Fruit fly (Drosophila melanogaster) whole organism, prepupa: ENCODE data around the gene Grd.
"Not testable (repeated sequence)": the region's sequence is repeated elsewhere in the genome, so short reads cannot be mapped to it uniquely, and the experiment has no call there.

Experiments used
- CG10631 ChIP-seq: fragments of 200-800 bp; sonication (Bioruptor generic); optimal IDR thresholded peaks from 2 replicates; lab custom pipeline; 2016; ENCODE audit warnings: missing biosample characterization, missing genetic modification characterization
- CG10669 ChIP-seq: fragments of 200-800 bp; sonication (Bioruptor generic); optimal IDR thresholded peaks from 3 replicates; lab custom pipeline; 2018; ENCODE audit warnings: missing biosample characterization, mild to moderate bottlenecking, missing genetic modification characterization, moderate library complexity
- CG11294 ChIP-seq: fragments of 200-800 bp; sonication (Bioruptor generic); IDR thresholded peaks from 2 replicates; pipeline ENCODE4 v1.3.6; 2022; ENCODE audit warnings: missing biosample characterization, missing genetic modification characterization
- CG11762 ChIP-seq: fragments of 200-800 bp; sonication (Bioruptor generic); optimal IDR thresholded peaks from 3 replicates; lab custom pipeline; 2016; ENCODE audit warnings: missing biosample characterization, missing genetic modification characterization; ENCODE audit not compliant: insufficient read depth
- CG11902 ChIP-seq: fragments of 200-800 bp; sonication (Bioruptor generic); optimal IDR thresholded peaks from 3 replicates; lab custom pipeline; 2016; ENCODE audit warnings: missing biosample characterization, missing genetic modification characterization
- CG15336 ChIP-seq: fragments of 200-800 bp; sonication (Bioruptor generic); IDR thresholded peaks from 2 replicates; pipeline ENCODE4 v1.3.6; 2022; ENCODE audit warnings: missing biosample characterization, missing genetic modification characterization
- CG1621 ChIP-seq: fragments of 200-800 bp; sonication (Bioruptor generic); optimal IDR thresholded peaks from 3 replicates; lab custom pipeline; 2018; ENCODE audit warnings: missing biosample characterization, mild to moderate bottlenecking, missing genetic modification characterization
- CG16779 ChIP-seq: fragments of 200-800 bp; sonication (Bioruptor generic); optimal IDR thresholded peaks from 3 replicates; lab custom pipeline; 2017; ENCODE audit warnings: missing biosample characterization, mild to moderate bottlenecking, missing genetic modification characterization
- CG3032 ChIP-seq: fragments of 200-800 bp; optimal IDR thresholded peaks from 2 replicates; lab custom pipeline; 2019; ENCODE audit warnings: missing biosample characterization, mild to moderate bottlenecking, missing genetic modification characterization, moderate library complexity
- CG6163 ChIP-seq: fragments of 200-800 bp; sonication (Bioruptor generic); IDR thresholded peaks from 3 replicates; pipeline ENCODE4 v1.3.6; 2022; ENCODE audit warnings: missing biosample characterization, missing genetic modification characterization
- CG6276 ChIP-seq: fragments of 200-800 bp; sonication (Bioruptor generic); optimal IDR thresholded peaks from 2 replicates; lab custom pipeline; 2017; ENCODE audit warnings: missing biosample characterization, mild to moderate bottlenecking, missing genetic modification characterization
- CG6792 ChIP-seq: fragments of 200-800 bp; sonication (Bioruptor generic); optimal IDR thresholded peaks from 3 replicates; lab custom pipeline; 2016; ENCODE audit warnings: missing biosample characterization, missing genetic modification characterization
- CG6808 ChIP-seq: fragments of 200-800 bp; sonication (Bioruptor generic); optimal IDR thresholded peaks from 3 replicates; lab custom pipeline; 2017; ENCODE audit warnings: missing biosample characterization, missing genetic modification characterization, mild to moderate bottlenecking, moderate library complexity, missing genetic modification reagents
- CG6854 ChIP-seq: fragments of 200-800 bp; sonication (Bioruptor generic); optimal IDR thresholded peaks from 2 replicates; lab custom pipeline; 2017; ENCODE audit warnings: missing biosample characterization, mild to moderate bottlenecking, missing genetic modification characterization
- CG7368 ChIP-seq: fragments of 200-800 bp; sonication (Bioruptor generic); optimal IDR thresholded peaks from 3 replicates; lab custom pipeline; 2016; ENCODE audit warnings: missing biosample characterization, missing genetic modification characterization
- CG8119 ChIP-seq: fragments of 200-800 bp; sonication (Bioruptor generic); IDR thresholded peaks from 3 replicates; pipeline ENCODE4 v1.3.6; 2022; ENCODE audit warnings: missing biosample characterization, missing genetic modification characterization
- CG8319 ChIP-seq: fragments of 200-800 bp; sonication (Bioruptor generic); optimal IDR thresholded peaks from 3 replicates; lab custom pipeline; 2016; ENCODE audit warnings: missing biosample characterization, missing genetic modification characterization
- CG9139 ChIP-seq: fragments of 200-800 bp; sonication (Bioruptor generic); optimal IDR thresholded peaks from 3 replicates; lab custom pipeline; 2017; ENCODE audit warnings: missing biosample characterization, mild to moderate bottlenecking, missing genetic modification characterization
- Eip75B ChIP-seq: fragments of 200-800 bp; sonication (Bioruptor generic); optimal IDR thresholded peaks from 3 replicates; lab custom pipeline; 2016; ENCODE audit warnings: missing biosample characterization, missing genetic modification characterization
- Eip78C ChIP-seq: fragments of 200-800 bp; sonication (Bioruptor generic); peaks from one replicate; lab custom pipeline; 2016; ENCODE audit warnings: missing biosample characterization, missing genetic modification characterization
- Eip93F ChIP-seq: fragments of 200-800 bp; sonication (Bioruptor generic); optimal IDR thresholded peaks from 2 replicates; lab custom pipeline; 2016; ENCODE audit warnings: missing biosample characterization, mild to moderate bottlenecking, missing genetic modification characterization
- Ets21C ChIP-seq: fragments of 200-800 bp; sonication (Bioruptor generic); optimal IDR thresholded peaks from 3 replicates; lab custom pipeline; 2016; ENCODE audit warnings: missing biosample characterization, missing genetic modification characterization
- Gug ChIP-seq: fragments of 200-800 bp; sonication (Bioruptor generic); IDR thresholded peaks from 2 replicates; pipeline ENCODE4 v1.3.6; 2022; ENCODE audit warnings: missing biosample characterization, missing genetic modification characterization
- Hr39 ChIP-seq: fragments of 200-800 bp; sonication (Bioruptor generic); optimal IDR thresholded peaks from 2 replicates; lab custom pipeline; 2016; ENCODE audit warnings: missing biosample characterization, missing genetic modification characterization
- Met ChIP-seq: fragments of 200-800 bp; sonication (Bioruptor generic); optimal IDR thresholded peaks from 3 replicates; lab custom pipeline; 2016; ENCODE audit warnings: missing biosample characterization, missing genetic modification characterization
- Smox ChIP-seq: fragments of 200-800 bp; sonication (Bioruptor generic); optimal IDR thresholded peaks from 3 replicates; lab custom pipeline; 2016; ENCODE audit warnings: missing biosample characterization, missing genetic modification characterization
- Sox102F ChIP-seq: fragments of 200-800 bp; sonication (Bioruptor generic); optimal IDR thresholded peaks from 2 replicates; lab custom pipeline; 2016; ENCODE audit warnings: missing biosample characterization, mild to moderate bottlenecking, missing genetic modification characterization
- Sox14 ChIP-seq: fragments of 200-800 bp; sonication (Bioruptor generic); optimal IDR thresholded peaks from 3 replicates; lab custom pipeline; 2016; ENCODE audit warnings: missing biosample characterization, missing genetic modification characterization
- achi ChIP-seq: fragments of 200-800 bp; sonication (Bioruptor generic); optimal IDR thresholded peaks from 3 replicates; lab custom pipeline; 2016; ENCODE audit warnings: missing biosample characterization, missing genetic modification characterization
- acj6 ChIP-seq: fragments of 200-800 bp; sonication (Bioruptor generic); optimal IDR thresholded peaks from 3 replicates; lab custom pipeline; 2016; ENCODE audit warnings: missing biosample characterization, missing genetic modification characterization
- dac ChIP-seq: fragments of 200-800 bp; sonication (Bioruptor generic); optimal IDR thresholded peaks from 2 replicates; lab custom pipeline; 2017; ENCODE audit warnings: missing biosample characterization, mild to moderate bottlenecking, missing genetic modification characterization
- dsx ChIP-seq: fragments of 200-800 bp; optimal IDR thresholded peaks from 3 replicates; lab custom pipeline; 2019; ENCODE audit warnings: missing biosample characterization, mild to moderate bottlenecking, missing genetic modification characterization, moderate library complexity; ENCODE audit not compliant: poor library complexity, severe bottlenecking
- eg ChIP-seq: fragments of 200-800 bp; sonication (Bioruptor generic); IDR thresholded peaks from 3 replicates; pipeline ENCODE4 v1.3.6; 2022; ENCODE audit warnings: missing biosample characterization, missing genetic modification characterization
- fd59A ChIP-seq: fragments of 200-800 bp; sonication (Bioruptor generic); optimal IDR thresholded peaks from 2 replicates; lab custom pipeline; 2017; ENCODE audit warnings: missing biosample characterization, mild to moderate bottlenecking, missing genetic modification characterization, missing genetic modification reagents
- fd85E ChIP-seq: fragments of 200-800 bp; sonication (Bioruptor generic); optimal IDR thresholded peaks from 3 replicates; lab custom pipeline; 2016; ENCODE audit warnings: missing biosample characterization, missing genetic modification characterization
- fkh ChIP-seq: fragments of 200-800 bp; sonication (Bioruptor generic); optimal IDR thresholded peaks from 3 replicates; lab custom pipeline; 2017; ENCODE audit warnings: missing biosample characterization, mild to moderate bottlenecking, missing genetic modification characterization, moderate library complexity
- lz ChIP-seq: fragments of 200-800 bp; sonication (Bioruptor generic); optimal IDR thresholded peaks from 3 replicates; lab custom pipeline; 2016; ENCODE audit warnings: missing biosample characterization, missing genetic modification characterization
- net ChIP-seq: fragments of 200-800 bp; sonication (Bioruptor generic); optimal IDR thresholded peaks from 3 replicates; lab custom pipeline; 2016; ENCODE audit warnings: missing biosample characterization, missing genetic modification characterization
- salr ChIP-seq, 2 experiments: fragments of 200-800 bp; sonication (Bioruptor generic); optimal IDR thresholded peaks; 3 replicates each; lab custom pipeline; 2016 to 2018; ENCODE audit warnings: missing biosample characterization in 2 of 2, missing genetic modification characterization in 2 of 2, mild to moderate bottlenecking in 1 of 2
- spab ChIP-seq: fragments of 200-800 bp; sonication (Bioruptor generic); optimal IDR thresholded peaks from 2 replicates; lab custom pipeline; 2017; ENCODE audit warnings: missing biosample characterization, mild to moderate bottlenecking, missing genetic modification characterization, missing genetic modification reagents
- ss ChIP-seq, 2 experiments: fragments of 200-800 bp; sonication (Bioruptor generic); optimal IDR thresholded peaks; 2 replicates in 1 of 2; 3 replicates in 1 of 2; lab custom pipeline; 2017 to 2018; ENCODE audit warnings: mild to moderate bottlenecking in 2 of 2, missing biosample characterization in 2 of 2, missing genetic modification characterization in 2 of 2, moderate library complexity in 1 of 2
- topi ChIP-seq: fragments of 200-800 bp; sonication (Bioruptor generic); optimal IDR thresholded peaks from 3 replicates; lab custom pipeline; 2016; ENCODE audit warnings: missing biosample characterization, missing genetic modification characterization
- vri ChIP-seq: fragments of 200-800 bp; sonication (Bioruptor generic); optimal IDR thresholded peaks from 3 replicates; lab custom pipeline; 2016; ENCODE audit warnings: missing biosample characterization, mild to moderate bottlenecking, missing genetic modification characterization

Gene Grd

DNA sequence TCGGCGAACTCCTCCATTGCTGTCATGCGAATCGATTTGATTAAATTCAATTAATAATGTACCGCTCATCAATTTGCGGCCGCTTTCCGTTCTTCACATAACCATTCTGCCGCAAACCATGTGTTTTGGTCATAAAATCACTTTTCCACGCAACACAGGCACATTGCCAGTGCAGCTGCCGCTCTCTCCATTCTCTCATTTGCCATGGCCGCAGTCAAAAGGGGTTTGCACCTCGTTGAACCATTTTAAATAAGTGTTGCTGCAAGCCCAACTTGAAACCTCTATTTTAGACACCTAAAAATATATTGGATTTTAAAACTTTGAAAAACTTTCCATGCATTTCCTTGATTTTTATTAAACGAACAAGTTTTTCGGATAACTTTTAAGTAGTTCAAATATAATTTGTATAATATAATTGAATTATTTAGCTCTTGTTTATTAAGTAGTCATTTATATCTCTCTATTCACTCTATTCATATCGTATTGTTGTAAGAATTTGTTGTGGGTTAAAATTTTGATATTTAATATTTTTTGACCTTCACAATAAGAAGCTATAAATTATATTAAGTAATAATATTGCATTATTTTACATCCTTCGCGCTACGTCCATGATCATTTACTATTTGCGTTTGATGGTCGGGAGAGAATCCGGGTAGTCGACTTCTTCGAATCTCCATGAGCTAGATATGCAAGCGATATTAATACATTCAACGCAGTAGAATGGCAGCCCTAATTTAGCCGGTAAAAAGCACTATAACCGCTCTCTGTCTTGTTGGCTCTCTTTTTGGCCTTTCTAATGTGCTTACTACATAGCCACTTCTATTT is 33.7 kb downstream of the Grd start, which contains the start of gene CG5535 (continued):
- TF ChIP-seq Eip78C (GFP tag; lab: Kevin White, UChicago) (peak; percentile 90), Smox (GFP tag; lab: Kevin White, UChicago) (no peak), CG9139 (GFP tag; lab: Kevin White, UChicago) (peak; percentile 50), CG8119 (GFP tag; lab: Robert Waterston, UW) (peak; percentile 77), vri (GFP tag; lab: Kevin White, UChicago) (peak; percentile 12), Ets21C (GFP tag; lab: Kevin White, UChicago) (no peak), fd59A (peak; percentile 60), dac (GFP tag; lab: Kevin White, UChicago) (peak; percentile 60), CG3032 (tag; lab: Kevin White, UChicago) (peak; percentile 75), CG16779 (tag; lab: Kevin White, UChicago) (peak; percentile 74)
- TF ChIP-seq, all 60 proteins: peak for 48

dm6 chr3L:17858174-17858573 is 35.0 kb downstream of the Grd start, which contains the start of gene CG34002:
CG34002 (plus strand) TSS chr3L:17858474.
- not testable (repeated sequence) for TF ChIP-seq acj6, CG6276, Hr39 (GFP tag; lab: Kevin White, UChicago)

- TF ChIP-seq lz (no peak), Hr39 (GFP tag; lab: Kevin White, UChicago) (no peak), salr (GFP tag; optimal IDR thresholded peaks at IDR 0.05; lab: Kevin White, UChicago) (no peak), fd85E (no peak), topi (GFP tag; lab: Kevin White, UChicago) (no peak), CG16779 (tag; lab: Kevin White, UChicago) (no peak), CG6792 (GFP tag; lab: Kevin White, UChicago) (no peak), CG1621 (tag; lab: Kevin White, UChicago) (peak; percentile 85), achi (no peak), CG6808 (GFP tag; lab: Kevin White, UChicago) (no peak), dac (GFP tag; lab: Kevin White, UChicago) (no peak), CG15336 (GFP tag; lab: Robert Waterston, UW) (no peak), CG7368 (GFP tag; lab: Kevin White, UChicago) (no peak), net (GFP tag; lab: Kevin White, UChicago) (no peak), eg (GFP tag; lab: Robert Waterston, UW) (no peak), Sox14 (GFP tag; lab: Kevin White, UChicago) (no peak), Met (no peak), Gug (GFP tag; lab: Robert Waterston, UW) (no peak), CG11902 (GFP tag; lab: Kevin White, UChicago) (no peak), CG11294 (no peak), CG8119 (GFP tag; lab: Robert Waterston, UW) (no peak), CG6276 (GFP tag; lab: Kevin White, UChicago) (no peak), spab (GFP tag; lab: Kevin White, UChicago) (no peak), CG11762 (GFP tag; lab: Kevin White, UChicago) (no peak), Ets21C (GFP tag; lab: Kevin White, UChicago) (no peak), CG6163 (no peak), fkh (GFP tag; lab: Kevin White, UChicago) (peak; percentile 20), CG3032 (tag; lab: Kevin White, UChicago) (no peak), CG10631 (no peak), dsx (GFP tag; lab: Kevin White, UChicago) (peak; percentile 88), fd59A (no peak), Eip75B (GFP tag; lab: Kevin White, UChicago) (no peak), CG10669 (no peak), CG8319 (no peak), vri (GFP tag; lab: Kevin White, UChicago) (peak; percentile 43), Eip93F (peak; percentile 60), Eip78C (GFP tag; lab: Kevin White, UChicago) (no peak), ss (GFP tag; optimal IDR thresholded peaks at IDR 0.05; lab: Kevin White, UChicago) (no peak), Sox102F (GFP tag; lab: Kevin White, UChicago) (no peak), CG6854 (GFP tag; lab: Kevin White, UChicago) (no peak)
Observed at dm6 chr3L:17878781-17879360, 55.7 kb downstream of the Grd start, which contains the start of gene CG7408. CG7408 (plus strand) TSS chr3L:17879096.
